Fruit fly (Drosophila melanogaster): ENCODE results near the gene CG14137.

DNA sequence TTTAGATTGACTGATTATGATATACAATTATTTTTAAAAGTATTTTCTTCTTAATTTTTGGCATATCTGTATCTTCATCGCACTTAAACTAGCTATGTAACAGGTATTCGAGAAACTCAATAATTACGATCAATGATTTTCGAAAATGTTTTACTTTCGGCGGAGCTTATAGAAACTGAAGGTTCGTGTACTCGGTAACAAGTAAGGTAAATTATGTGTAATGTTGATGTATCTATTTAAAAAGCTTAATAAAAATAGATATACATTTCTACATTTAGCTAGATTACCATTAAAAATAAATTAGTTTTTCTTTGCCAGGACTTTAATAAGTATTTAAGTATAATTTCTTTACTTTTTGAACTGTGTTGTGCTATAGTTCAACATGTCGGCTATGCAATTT is 21.0 kb downstream of the CG14137 start:
- no peak for TF ChIP-seq CG8478 (optimal IDR thresholded peaks at IDR 0.05)
- no peak for TF ChIP-seq CTCF (optimal IDR thresholded peaks at IDR 0.05)

All from S2 (cell line).